Worm (Caenorhabditis elegans): ENCODE data around the gene C38H2.2.
A peak's percentile ranks its signal among the peaks of the same experiment; 100 is the strongest.

C38H2.2 gene

DNA sequence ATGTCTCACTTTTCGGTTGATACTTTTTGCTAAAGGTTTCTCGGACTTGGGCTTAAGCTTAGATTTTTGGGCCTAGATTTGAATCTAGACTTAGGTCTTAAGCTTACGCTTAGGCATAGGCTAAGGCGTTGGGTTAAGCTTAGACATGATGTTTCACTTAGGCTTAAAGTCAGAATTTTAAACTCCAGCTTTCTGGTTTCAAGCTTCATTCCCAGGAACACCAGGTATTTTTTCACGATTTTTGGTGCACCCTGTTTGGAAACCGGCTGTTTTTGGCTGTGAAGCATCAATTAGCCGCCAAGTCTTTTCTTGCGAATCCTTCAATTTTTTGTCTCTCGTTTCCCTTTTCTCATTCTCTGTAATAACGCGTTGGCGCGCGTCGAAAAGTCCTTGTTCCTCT lies 7.7 kb upstream of the C38H2.2 start:
- TF ChIP-seq nhr-6 (tag; optimal IDR thresholded peaks at IDR 0.05) (no peak), sem-4 (tag; optimal IDR thresholded peaks at IDR 0.05) (no peak), blmp-1 (tag; optimal IDR thresholded peaks at IDR 0.05; ENCODE audit: insufficient read depth) (no peak)

DNA sequence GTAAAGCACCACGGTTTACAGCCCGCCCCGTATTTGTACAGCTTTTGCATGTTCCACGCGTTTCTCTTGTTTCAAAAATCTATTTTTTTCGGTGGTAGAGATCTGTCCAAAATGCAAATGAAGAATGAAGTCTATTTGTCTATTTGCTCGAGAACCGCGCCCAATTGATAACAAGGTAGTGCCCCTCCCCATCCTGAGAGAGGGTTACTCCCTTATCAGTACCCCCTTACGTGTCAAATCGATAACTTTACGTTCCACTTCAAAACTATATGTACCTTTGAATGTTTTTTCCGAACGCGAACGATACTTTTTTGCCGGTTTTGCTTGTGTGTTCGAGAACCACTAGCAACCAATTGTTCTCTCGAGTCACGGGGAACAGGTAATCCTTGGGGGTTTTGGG lies 5.5 kb upstream of the C38H2.2 start:
- TF ChIP-seq sem-4 (tag; optimal IDR thresholded peaks at IDR 0.05) (no peak), blmp-1 (tag; optimal IDR thresholded peaks at IDR 0.05; ENCODE audit: insufficient read depth) (no peak), crh-2 (tag; optimal IDR thresholded peaks at IDR 0.05) (peak; percentile 19), ztf-11 (tag; optimal IDR thresholded peaks at IDR 0.05) (no peak), zag-1 (tag; optimal IDR thresholded peaks at IDR 0.05) (no peak), ceh-16 (tag; optimal IDR thresholded peaks at IDR 0.05) (no peak), fos-1 (tag; optimal IDR thresholded peaks at IDR 0.05) (peak; percentile 85), nhr-12 (tag; optimal IDR thresholded peaks at IDR 0.05) (no peak), F13H6.1 (tag; optimal IDR thresholded peaks at IDR 0.05) (no peak), ama-1 (optimal IDR thresholded peaks at IDR 0.05) (no peak), nhr-25 (tag; optimal IDR thresholded peaks at IDR 0.05) (no peak), nhr-6 (tag; optimal IDR thresholded peaks at IDR 0.05) (no peak), sma-9 (GFP tag; optimal IDR thresholded peaks at IDR 0.05) (no peak), sma-9 (tag; optimal IDR thresholded peaks at IDR 0.05) (no peak), sma-3 (GFP tag; optimal IDR thresholded peaks at IDR 0.05) (no peak)

DNA sequence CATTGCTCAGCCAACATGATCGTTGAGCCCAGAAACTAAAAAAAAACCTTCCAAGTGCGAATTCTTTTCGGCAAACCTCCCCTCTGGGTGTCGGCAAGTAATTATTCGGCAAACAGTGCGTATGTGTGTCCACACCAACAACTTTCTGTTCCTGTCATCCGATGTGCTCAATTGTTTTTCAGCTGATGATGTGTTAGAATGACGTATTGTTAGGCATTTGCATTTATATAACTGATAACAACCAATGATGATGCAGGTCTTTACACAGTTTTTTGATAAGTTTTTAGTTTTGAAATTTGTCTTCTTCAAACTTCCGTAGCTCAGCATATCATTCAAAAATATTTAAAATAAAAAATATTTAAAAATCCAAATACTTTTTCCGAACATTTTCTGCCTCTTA lies 2.7 kb upstream of the C38H2.2 start:
- TF ChIP-seq sma-9 (GFP tag; optimal IDR thresholded peaks at IDR 0.05), result peak; percentile 1
- TF ChIP-seq sma-9 (tag; optimal IDR thresholded peaks at IDR 0.05), result no peak
- no peak for TF ChIP-seq lin-11 (tag; optimal IDR thresholded peaks at IDR 0.05)
- no peak for TF ChIP-seq sma-3 (GFP tag; optimal IDR thresholded peaks at IDR 0.05)
- TF ChIP-seq unc-62 (GFP tag; optimal IDR thresholded peaks at IDR 0.05), result no peak
- peak; percentile 72 for TF ChIP-seq fos-1 (tag; optimal IDR thresholded peaks at IDR 0.05)

DNA sequence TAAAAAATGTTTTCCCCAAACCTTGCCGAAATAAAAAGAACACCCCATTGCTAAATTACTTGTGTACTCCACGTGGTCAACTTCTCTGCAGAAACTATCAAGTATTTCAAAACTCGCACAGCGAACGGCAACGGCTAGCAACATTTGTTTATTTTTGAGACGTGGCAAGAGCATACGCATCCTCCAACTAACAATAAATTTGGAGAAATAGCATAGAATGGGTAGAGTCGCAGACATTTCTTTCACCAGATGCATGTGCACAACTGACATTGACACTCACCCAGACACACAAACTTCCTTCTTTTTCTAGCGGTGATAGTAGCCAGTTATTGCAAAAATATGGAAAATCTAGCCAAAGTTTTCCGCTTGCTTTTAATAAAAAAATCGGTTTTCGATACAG lies 1.9 kb upstream of the C38H2.2 start:
- TF ChIP-seq lsy-2 (tag; optimal IDR thresholded peaks at IDR 0.05) (peak in 1 of 2 experiments; percentile 23), F13H6.1 (tag; optimal IDR thresholded peaks at IDR 0.05) (peak; percentile 16), crh-2 (tag; optimal IDR thresholded peaks at IDR 0.05) (peak; percentile 82), nhr-21 (tag; optimal IDR thresholded peaks at IDR 0.05) (no peak), dmd-4 (tag; optimal IDR thresholded peaks at IDR 0.05) (no peak), C34F6.9 (tag; optimal IDR thresholded peaks at IDR 0.05) (peak; percentile 33), ztf-1 (GFP tag; conservative IDR thresholded peaks at IDR 0.05) (no peak), unc-39 (tag; optimal IDR thresholded peaks at IDR 0.05) (no peak), sem-4 (tag; optimal IDR thresholded peaks at IDR 0.05) (no peak), snpc-4 (tag; optimal IDR thresholded peaks at IDR 0.05) (no peak), ceh-82 (tag; optimal IDR thresholded peaks at IDR 0.05) (no peak), nhr-25 (tag; optimal IDR thresholded peaks at IDR 0.05) (no peak), alr-1 (tag; optimal IDR thresholded peaks at IDR 0.05) (no peak), peb-1 (tag; optimal IDR thresholded peaks at IDR 0.05) (no peak)

DNA sequence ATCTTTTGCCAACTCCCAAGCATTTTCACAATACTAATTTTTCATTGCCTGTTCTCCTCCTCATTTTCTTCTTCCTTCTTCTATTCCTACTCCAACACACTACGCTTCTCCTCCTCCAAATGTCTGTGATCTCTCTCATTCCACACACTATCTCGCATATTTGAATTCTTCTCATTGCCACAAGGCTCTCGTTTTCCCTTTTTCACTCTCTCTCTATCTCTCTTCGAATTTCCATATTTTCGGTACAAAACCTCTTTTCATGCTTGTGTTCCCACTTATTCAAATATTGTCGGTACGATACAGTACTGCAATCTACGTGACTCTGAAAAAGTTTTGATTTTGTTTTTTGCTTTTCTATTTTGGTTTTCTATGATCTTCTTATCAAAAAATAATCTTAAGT lies 933 bp upstream of the C38H2.2 start:
- no peak for TF ChIP-seq mab-5 (tag; optimal IDR thresholded peaks at IDR 0.05)
- TF ChIP-seq C34F6.9 (tag; optimal IDR thresholded peaks at IDR 0.05), result peak; percentile 53
- no peak for TF ChIP-seq unc-39 (tag; optimal IDR thresholded peaks at IDR 0.05)
- no peak for TF ChIP-seq ztf-4 (tag; optimal IDR thresholded peaks at IDR 0.05)
- TF ChIP-seq sem-4 (tag; optimal IDR thresholded peaks at IDR 0.05), result no peak
- TF ChIP-seq nhr-77 (tag; optimal IDR thresholded peaks at IDR 0.05), result no peak
- peak; percentile 0 for TF ChIP-seq crh-2 (tag; optimal IDR thresholded peaks at IDR 0.05)
- TF ChIP-seq alr-1 (tag; optimal IDR thresholded peaks at IDR 0.05), result no peak
- peak; percentile 55 for TF ChIP-seq unc-55 (GFP tag; optimal IDR thresholded peaks at IDR 0.05)
- no peak for TF ChIP-seq unc-62 (GFP tag; optimal IDR thresholded peaks at IDR 0.05)
- no peak for TF ChIP-seq mdl-1 (tag; optimal IDR thresholded peaks at IDR 0.05)
- no peak for TF ChIP-seq nhr-10 (tag; optimal IDR thresholded peaks at IDR 0.05)
- no peak for TF ChIP-seq aly-2 (tag; optimal IDR thresholded peaks at IDR 0.05)
- no peak for TF ChIP-seq nhr-23 (tag; optimal IDR thresholded peaks at IDR 0.05)
- no peak for TF ChIP-seq nhr-6 (tag; optimal IDR thresholded peaks at IDR 0.05)
- TF ChIP-seq snpc-4 (tag; optimal IDR thresholded peaks at IDR 0.05), result no peak
- TF ChIP-seq nhr-237 (tag; optimal IDR thresholded peaks at IDR 0.05), result no peak
- no peak for TF ChIP-seq egl-27 (tag; optimal IDR thresholded peaks at IDR 0.05)
- no peak for TF ChIP-seq ceh-82 (tag; optimal IDR thresholded peaks at IDR 0.05)
- TF ChIP-seq sma-9 (GFP tag; optimal IDR thresholded peaks at IDR 0.05), result peak; percentile 12
- TF ChIP-seq sma-9 (tag; optimal IDR thresholded peaks at IDR 0.05), result no peak
- TF ChIP-seq ztf-11 (tag; optimal IDR thresholded peaks at IDR 0.05), result no peak
- TF ChIP-seq nhr-21 (tag; optimal IDR thresholded peaks at IDR 0.05), result no peak
- TF ChIP-seq lin-39 (tag; optimal IDR thresholded peaks at IDR 0.05), result no peak
- no peak for TF ChIP-seq lin-13 (GFP tag; optimal IDR thresholded peaks at IDR 0.05)
- TF ChIP-seq blmp-1 (tag; optimal IDR thresholded peaks at IDR 0.05; ENCODE audit: insufficient read depth), result no peak
- no peak for TF ChIP-seq R02D3.7 (tag; optimal IDR thresholded peaks at IDR 0.05)
- TF ChIP-seq skn-1 (tag; optimal IDR thresholded peaks at IDR 0.05), result no peak
- TF ChIP-seq Y55F3AM.14 (GFP tag; optimal IDR thresholded peaks at IDR 0.05), result no peak
- no peak for TF ChIP-seq sma-3 (GFP tag; optimal IDR thresholded peaks at IDR 0.05)
- no peak for TF ChIP-seq mbf-1 (tag; optimal IDR thresholded peaks at IDR 0.05)
- peak; percentile 6 for TF ChIP-seq nhr-129 (tag; optimal IDR thresholded peaks at IDR 0.05)
- TF ChIP-seq dmd-4 (tag; optimal IDR thresholded peaks at IDR 0.05), result no peak
- TF ChIP-seq lsy-2 (tag; optimal IDR thresholded peaks at IDR 0.05), result peak in 1 of 2 experiments; percentile 18
- no peak for TF ChIP-seq ztf-1 (GFP tag; conservative IDR thresholded peaks at IDR 0.05)

All from whole organism, L2 larva.